Worm (Caenorhabditis elegans) whole organism, L4 larva: Measurements from ENCODE around the gene Y60A3A.24.
A peak's percentile ranks its signal among the peaks of the same experiment; 100 is the strongest.

Experiments
- T20F7.1 ChIP-seq: fragments of 200-800 bp; sonication (Bioruptor generic); optimal IDR thresholded peaks from 2 replicates; lab custom pipeline; 2018; ENCODE audit warnings: mild to moderate bottlenecking, missing genetic modification characterization, missing compliant biosample characterization
- Y105C5A.15 ChIP-seq: fragments of 200-800 bp; sonication (Bioruptor generic); IDR thresholded peaks from 2 replicates; pipeline ENCODE4 v1.3.6; 2022; ENCODE audit warnings: missing genetic modification characterization, missing compliant biosample characterization
- aha-1 ChIP-seq: fragments of 150-350 bp; peaks from one replicate; lab custom pipeline; 2014; ENCODE audit warnings: missing biosample characterization, missing genetic modification characterization
- ama-1 ChIP-seq: fragments of 150-350 bp; optimal IDR thresholded peaks from 2 replicates; lab custom pipeline; 2014; ENCODE audit warnings: inconsistent platforms, mixed read lengths
- attf-4 ChIP-seq: sonication (generic microtip); optimal IDR thresholded peaks from 3 replicates; lab custom pipeline; 2017; ENCODE audit warnings: missing biosample characterization, missing genetic modification characterization
- ceh-28 ChIP-seq: fragments of 150-350 bp; optimal IDR thresholded peaks from 2 replicates; lab custom pipeline; 2014; ENCODE audit warnings: missing biosample characterization, missing genetic modification reagents, missing genetic modification characterization
- ceh-44 ChIP-seq: fragments of 200-800 bp; sonication (Bioruptor generic); IDR thresholded peaks from 2 replicates; pipeline ENCODE4 v1.3.6; 2022; ENCODE audit warnings: missing genetic modification reagents, missing genetic modification characterization, missing compliant biosample characterization
- ces-1 ChIP-seq: fragments of 150-350 bp; sonication (generic microtip); optimal IDR thresholded peaks from 4 replicates; lab custom pipeline; 2014; ENCODE audit warnings: missing biosample characterization, missing genetic modification reagents, missing genetic modification characterization
- daf-16 ChIP-seq, 3 experiments: sonication (generic microtip); optimal IDR thresholded peaks; 2 replicates each; lab custom pipeline; 2016 to 2017; ENCODE audit warnings: missing genetic modification characterization in 3 of 3, missing genetic modification reagents in 3 of 3, mild to moderate bottlenecking in 2 of 3, missing compliant biosample characterization in 2 of 3, missing biosample characterization in 1 of 3, moderate library complexity in 1 of 3
- daf-19 ChIP-seq: fragments of 200-800 bp; sonication (Bioruptor generic); conservative IDR thresholded peaks from 2 replicates; pipeline ENCODE4 v1.3.6; 2022; ENCODE audit warnings: missing genetic modification characterization, missing compliant biosample characterization
- duxl-1 ChIP-seq: sonication (generic microtip); optimal IDR thresholded peaks from 2 replicates; lab custom pipeline; 2016; ENCODE audit warnings: mild to moderate bottlenecking, missing genetic modification characterization, moderate library complexity, missing compliant biosample characterization; ENCODE audit not compliant: poor library complexity
- dve-1 ChIP-seq: sonication (generic microtip); optimal IDR thresholded peaks from 2 replicates; lab custom pipeline; 2017; ENCODE audit warnings: antibody characterized with exemption, mild to moderate bottlenecking, missing genetic modification characterization, missing compliant biosample characterization; ENCODE audit not compliant: insufficient read depth
- egl-43 ChIP-seq: fragments of 200-800 bp; sonication (Bioruptor generic); IDR thresholded peaks from 2 replicates; pipeline ENCODE4 v1.3.6; 2022; ENCODE audit warnings: missing genetic modification reagents, missing genetic modification characterization, missing compliant biosample characterization
- fos-1 ChIP-seq: fragments of 150-350 bp; optimal IDR thresholded peaks from 2 replicates; lab custom pipeline; 2014; ENCODE audit warnings: missing biosample characterization, missing genetic modification characterization
- gei-8 ChIP-seq: fragments of 200-800 bp; sonication (Bioruptor generic); optimal IDR thresholded peaks from 2 replicates; lab custom pipeline; 2018; ENCODE audit warnings: mild to moderate bottlenecking, missing genetic modification characterization, missing compliant biosample characterization
- hif-1 ChIP-seq, 2 experiments: sonication (generic microtip); optimal IDR thresholded peaks; 2 replicates each; lab custom pipeline; 2016 to 2017; ENCODE audit warnings: missing compliant biosample characterization in 2 of 2, missing genetic modification characterization in 2 of 2, missing genetic modification reagents in 2 of 2, missing genotype in 2 of 2, mild to moderate bottlenecking in 1 of 2
- hlh-11 ChIP-seq: fragments of 200-800 bp; sonication (Bioruptor generic); optimal IDR thresholded peaks from 2 replicates; lab custom pipeline; 2018; ENCODE audit warnings: mild to moderate bottlenecking, missing genetic modification characterization, missing compliant biosample characterization
- hmg-1.1 ChIP-seq: fragments of 200-800 bp; sonication (Bioruptor generic); IDR thresholded peaks from 2 replicates; pipeline ENCODE4 v1.3.6; 2022; ENCODE audit warnings: missing genetic modification reagents, missing genetic modification characterization, missing compliant biosample characterization
- jun-1 ChIP-seq: fragments of 150-350 bp; optimal IDR thresholded peaks from 2 replicates; lab custom pipeline; 2014; ENCODE audit warnings: missing biosample characterization, missing genetic modification reagents, missing genetic modification characterization
- lin-1 ChIP-seq: fragments of 200-800 bp; sonication (Bioruptor generic); IDR thresholded peaks from 2 replicates; pipeline ENCODE4 v1.3.6; 2022; ENCODE audit warnings: missing genetic modification reagents, missing genetic modification characterization, missing compliant biosample characterization
- lin-38 ChIP-seq: fragments of 200-800 bp; sonication (Bioruptor generic); IDR thresholded peaks from 2 replicates; pipeline ENCODE4 v1.3.6; 2022; ENCODE audit warnings: missing genetic modification reagents, missing genetic modification characterization, missing compliant biosample characterization
- madf-9 ChIP-seq: fragments of 200-800 bp; sonication (Bioruptor generic); conservative IDR thresholded peaks from 2 replicates; pipeline ENCODE4 v1.3.6; 2022; ENCODE audit warnings: missing genetic modification reagents, missing genetic modification characterization, missing compliant biosample characterization
- mdl-1 ChIP-seq, 2 experiments: fragments of 150-350 bp in 1 of 2; sonication (generic microtip) in 1 of 2; optimal IDR thresholded peaks; 2 replicates each; lab custom pipeline; 2014 to 2017; ENCODE audit warnings: missing biosample characterization in 2 of 2, missing genetic modification characterization in 2 of 2
- nhr-11 ChIP-seq: fragments of 150-350 bp; optimal IDR thresholded peaks from 2 replicates; lab custom pipeline; 2014; ENCODE audit warnings: missing biosample characterization, missing genetic modification characterization
- nhr-111 ChIP-seq: fragments of 200-800 bp; sonication (Bioruptor generic); optimal IDR thresholded peaks from 2 replicates; lab custom pipeline; 2018; ENCODE audit warnings: mild to moderate bottlenecking, missing genetic modification characterization, missing compliant biosample characterization
- nhr-237 ChIP-seq: sonication (generic microtip); optimal IDR thresholded peaks from 2 replicates; lab custom pipeline; 2017; ENCODE audit warnings: missing biosample characterization, missing genetic modification characterization
- nhr-28 ChIP-seq: fragments of 150-350 bp; optimal IDR thresholded peaks from 2 replicates; lab custom pipeline; 2014; ENCODE audit warnings: missing biosample characterization, missing genetic modification characterization
- nhr-76 ChIP-seq: fragments of 150-350 bp; optimal IDR thresholded peaks from 2 replicates; lab custom pipeline; 2014; ENCODE audit warnings: missing biosample characterization, missing genetic modification characterization
- nhr-77 ChIP-seq: fragments of 150-350 bp; optimal IDR thresholded peaks from 2 replicates; lab custom pipeline; 2014; ENCODE audit warnings: missing biosample characterization, missing genetic modification characterization
- php-3 ChIP-seq: fragments of 200-800 bp; sonication (Bioruptor generic); IDR thresholded peaks from 2 replicates; pipeline ENCODE4 v1.3.6; 2022; ENCODE audit warnings: missing genetic modification reagents, missing genetic modification characterization, missing compliant biosample characterization
- pqm-1 ChIP-seq: sonication (generic microtip); optimal IDR thresholded peaks from 2 replicates; lab custom pipeline; 2017; ENCODE audit warnings: missing biosample characterization, missing genetic modification characterization
- skn-1 ChIP-seq: fragments of 150-350 bp; optimal IDR thresholded peaks from 2 replicates; lab custom pipeline; 2014; ENCODE audit warnings: missing biosample characterization, missing genetic modification characterization
- snpc-1.2 ChIP-seq: fragments of 200-800 bp; sonication (Bioruptor generic); IDR thresholded peaks from 2 replicates; pipeline ENCODE4 v1.3.6; 2022; ENCODE audit warnings: missing genetic modification reagents, missing genetic modification characterization, missing compliant biosample characterization
- spr-3 ChIP-seq: fragments of 200-800 bp; sonication (Bioruptor generic); optimal IDR thresholded peaks from 2 replicates; lab custom pipeline; 2018; ENCODE audit warnings: mild to moderate bottlenecking, missing genetic modification characterization, missing compliant biosample characterization
- tag-97 ChIP-seq: fragments of 200-800 bp; sonication (Bioruptor generic); IDR thresholded peaks from 2 replicates; pipeline ENCODE4 v1.3.6; 2022; ENCODE audit warnings: missing genetic modification characterization, missing compliant biosample characterization
- unc-62 ChIP-seq, 3 experiments: fragments of 150-350 bp in 1 of 3; sonication (generic microtip); optimal IDR thresholded peaks in 2 of 3; peaks in 1 of 3; 1 replicate in 1 of 3; 2 replicates in 2 of 3; lab custom pipeline; 2014 to 2017; ENCODE audit warnings: missing biosample characterization in 3 of 3, missing genetic modification characterization in 3 of 3, missing genetic modification reagents in 3 of 3, missing genotype in 1 of 3
- zag-1 ChIP-seq: fragments of 150-350 bp; optimal IDR thresholded peaks from 2 replicates; lab custom pipeline; 2014; ENCODE audit warnings: missing biosample characterization, missing genetic modification characterization
- zip-2 ChIP-seq: fragments of 150-350 bp; optimal IDR thresholded peaks from 2 replicates; lab custom pipeline; 2014; ENCODE audit warnings: missing biosample characterization, missing genetic modification characterization

Gene Y60A3A.24

ce11 chrV:19981832-19982462 is at the start of gene Y60A3A.24:
Gene Y60A3A.24 (minus strand): TSS chrV:19981882.
- TF ChIP-seq ceh-28 (tag; lab: Kevin White, UChicago), result no peak
- peak; percentile 56 for TF ChIP-seq dve-1 (tag; lab: Kevin White, UChicago)
- TF ChIP-seq aha-1, result peak; percentile 61
- peak; percentile 38 for TF ChIP-seq hlh-11 (tag; lab: Kevin White, UChicago)
- TF ChIP-seq nhr-11, result no peak
- no peak for TF ChIP-seq snpc-1.2 (GFP tag; lab: Robert Waterston, UW)
- no peak for TF ChIP-seq attf-4
- TF ChIP-seq nhr-111 (GFP tag; lab: Kevin White, UChicago), result no peak
- TF ChIP-seq php-3 (GFP tag; lab: Robert Waterston, UW), result peak; percentile 90; the same call in 1 of the 2 replicates
- TF ChIP-seq ama-1 (lab: Kevin White, UChicago), result no peak
- TF ChIP-seq madf-9 (GFP tag; lab: Robert Waterston, UW), result no peak
- TF ChIP-seq zip-2 (tag; lab: Kevin White, UChicago), result no peak
- no peak for TF ChIP-seq T20F7.1 (GFP tag; lab: Kevin White, UChicago)
- peak; percentile 82 for TF ChIP-seq nhr-28 (tag; lab: Kevin White, UChicago)
- no peak for TF ChIP-seq daf-16 (GFP tag; optimal IDR thresholded peaks at IDR 0.05; lab: Kevin White, UChicago)
- peak; percentile 68 for TF ChIP-seq daf-16 (tag; optimal IDR thresholded peaks at IDR 0.05; lab: Kevin White, UChicago)
- no peak for TF ChIP-seq jun-1 (tag; lab: Kevin White, UChicago)
- TF ChIP-seq lin-1 (GFP tag; lab: Robert Waterston, UW), result no peak
- TF ChIP-seq hif-1 (tag; optimal IDR thresholded peaks at IDR 0.05; lab: Kevin White, UChicago), result no peak
- TF ChIP-seq nhr-77 (tag; lab: Kevin White, UChicago), result peak; percentile 16
- TF ChIP-seq ceh-44 (GFP tag; lab: Robert Waterston, UW), result no peak
- TF ChIP-seq zag-1 (tag; lab: Kevin White, UChicago), result no peak
- TF ChIP-seq nhr-237, result no peak
- TF ChIP-seq mdl-1 (tag; optimal IDR thresholded peaks at IDR 0.05; lab: Kevin White, UChicago), result no peak
- peak; percentile 87 for TF ChIP-seq pqm-1 (tag; lab: Kevin White, UChicago)

DNA sequence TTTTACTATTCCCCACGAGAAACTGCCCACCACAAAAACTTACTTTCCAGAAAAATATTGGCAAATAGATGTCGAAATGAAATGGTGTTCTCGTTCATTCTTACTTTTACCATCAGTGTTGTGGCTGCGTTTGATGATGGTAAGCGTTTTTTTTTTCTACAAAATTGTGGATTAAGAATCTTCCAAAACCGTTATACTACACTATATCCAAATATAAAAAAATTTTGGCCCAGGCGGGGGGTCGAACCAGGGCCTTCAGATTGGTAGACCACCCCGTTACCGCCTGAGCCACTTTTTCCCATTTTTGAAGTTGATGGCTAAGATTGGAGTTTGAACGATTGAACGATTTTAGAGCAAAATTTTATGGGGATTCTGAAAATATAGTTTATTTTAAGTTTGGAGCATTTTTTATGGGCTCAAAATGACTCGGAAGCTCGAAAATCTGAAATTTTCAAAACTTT is 41.3 kb upstream of the Y60A3A.24 start, which contains the start of gene lgc-55:
Gene lgc-55, plus strand, starts transcription at position 51 of the 461 bp plus-strand sequence.
- TF ChIP-seq mdl-1 (tag; optimal IDR thresholded peaks at IDR 0.05; lab: Kevin White, UChicago) (no peak), attf-4 (no peak), tag-97 (GFP tag; lab: Robert Waterston, UW) (no peak), ces-1 (GFP tag; lab: Kevin White, UChicago) (no peak), dve-1 (tag; lab: Kevin White, UChicago) (no peak), spr-3 (GFP tag; lab: Kevin White, UChicago) (no peak), nhr-11 (no peak), duxl-1 (tag; lab: Kevin White, UChicago) (no peak), Y105C5A.15 (GFP tag; lab: Robert Waterston, UW) (no peak), nhr-111 (GFP tag; lab: Kevin White, UChicago) (no peak), skn-1 (no peak), daf-19 (GFP tag; lab: Robert Waterston, UW) (no peak), lin-38 (GFP tag; lab: Robert Waterston, UW) (no peak), gei-8 (GFP tag; lab: Kevin White, UChicago) (no peak), fos-1 (tag; lab: Kevin White, UChicago) (no peak), nhr-76 (no peak), egl-43 (GFP tag; lab: Robert Waterston, UW) (no peak), ama-1 (lab: Kevin White, UChicago) (no peak)

- TF ChIP-seq hmg-1.1 (no peak), unc-62 (GFP tag; optimal IDR thresholded peaks at IDR 0.05 in 1 of 2; lab: Kevin White, UChicago) (peak in 1 of 2 experiments; percentile 91), unc-62 (tag; optimal IDR thresholded peaks at IDR 0.05; lab: Kevin White, UChicago) (no peak)
- TF ChIP-seq, all 104 proteins: peak for 1
Measured at ce11 chrV:20021347-20021746, 39.7 kb upstream of the Y60A3A.24 start.
